Fruit fly (Drosophila melanogaster) whole organism, embryonic: ENCODE results near the gene mbt.

Experiments
- Adf1 ChIP-seq: fragments of 200-800 bp; sonication (Bioruptor generic); IDR thresholded peaks from 2 replicates; pipeline ENCODE4 v1.3.6; 2022; ENCODE audit warnings: missing biosample characterization, missing genetic modification characterization
- Aef1 ChIP-seq: fragments of 200-800 bp; sonication (Bioruptor generic); IDR thresholded peaks from 3 replicates; pipeline ENCODE4 v1.3.6; 2022; ENCODE audit warnings: missing biosample characterization, missing genetic modification characterization
- Blimp-1 ChIP-seq: fragments of 200-800 bp; sonication (Bioruptor generic); optimal IDR thresholded peaks from 3 replicates; lab custom pipeline; 2018; ENCODE audit warnings: missing biosample characterization, missing genetic modification characterization, mild to moderate bottlenecking, moderate library complexity, missing genetic modification reagents
- CG10565 ChIP-seq: fragments of 200-800 bp; sonication (Bioruptor generic); optimal IDR thresholded peaks from 3 replicates; lab custom pipeline; 2016; ENCODE audit warnings: missing biosample characterization, mild to moderate bottlenecking, missing genetic modification characterization
- CG10979 ChIP-seq: fragments of 200-800 bp; sonication (Bioruptor generic); optimal IDR thresholded peaks from 2 replicates; lab custom pipeline; 2018; ENCODE audit warnings: missing biosample characterization, mild to moderate bottlenecking, missing genetic modification characterization, moderate library complexity
- CG11398 ChIP-seq: fragments of 200-800 bp; sonication (Bioruptor generic); optimal IDR thresholded peaks from 2 replicates; lab custom pipeline; 2016; ENCODE audit warnings: missing biosample characterization, missing genetic modification characterization
- CG11695 ChIP-seq: fragments of 200-800 bp; sonication (Bioruptor generic); IDR thresholded peaks from 3 replicates; pipeline ENCODE4 v1.3.6; 2022; ENCODE audit warnings: missing biosample characterization, missing genetic modification characterization
- CG11723 ChIP-seq: fragments of 200-800 bp; sonication (Bioruptor generic); optimal IDR thresholded peaks from 2 replicates; lab custom pipeline; 2017; ENCODE audit warnings: missing biosample characterization, mild to moderate bottlenecking, missing genetic modification characterization
- CG12942 ChIP-seq: fragments of 200-800 bp; sonication (Bioruptor generic); optimal IDR thresholded peaks from 3 replicates; lab custom pipeline; 2016; ENCODE audit warnings: missing biosample characterization, missing genetic modification characterization
- CG13424 ChIP-seq: fragments of 200-800 bp; sonication (Bioruptor generic); optimal IDR thresholded peaks from 2 replicates; lab custom pipeline; 2019; ENCODE audit warnings: missing biosample characterization, mild to moderate bottlenecking, missing genetic modification characterization, moderate library complexity
- CG16815 ChIP-seq: fragments of 200-800 bp; sonication (Bioruptor generic); optimal IDR thresholded peaks from 3 replicates; lab custom pipeline; 2017; ENCODE audit warnings: missing biosample characterization, mild to moderate bottlenecking, missing genetic modification characterization
- CG17361 ChIP-seq: fragments of 200-800 bp; sonication (Bioruptor generic); IDR thresholded peaks from 3 replicates; pipeline ENCODE4 v1.3.6; 2022; ENCODE audit warnings: missing biosample characterization, missing genetic modification characterization
- CG30431 ChIP-seq: fragments of 200-800 bp; sonication (Bioruptor generic); optimal IDR thresholded peaks from 2 replicates; lab custom pipeline; 2017; ENCODE audit warnings: missing biosample characterization, missing genetic modification characterization
- CG32532 ChIP-seq: fragments of 200-800 bp; sonication (Bioruptor generic); IDR thresholded peaks from 2 replicates; pipeline ENCODE4 v1.3.6; 2022; ENCODE audit warnings: missing biosample characterization, missing genetic modification characterization
- CG32772 ChIP-seq: fragments of 200-800 bp; sonication (Bioruptor generic); IDR thresholded peaks from 2 replicates; pipeline ENCODE4 v1.3.6; 2022; ENCODE audit warnings: missing biosample characterization, missing genetic modification characterization
- CG3838 ChIP-seq: fragments of 200-800 bp; sonication (Bioruptor generic); optimal IDR thresholded peaks from 3 replicates; lab custom pipeline; 2016; ENCODE audit warnings: missing biosample characterization, missing genetic modification characterization
- CG5245 ChIP-seq: fragments of 200-800 bp; sonication (Bioruptor generic); optimal IDR thresholded peaks from 3 replicates; lab custom pipeline; 2016; ENCODE audit warnings: missing biosample characterization, missing genetic modification characterization
- CG6654 ChIP-seq: fragments of 200-800 bp; sonication (Bioruptor generic); optimal IDR thresholded peaks from 2 replicates; lab custom pipeline; 2017; ENCODE audit warnings: missing biosample characterization, mild to moderate bottlenecking, missing genetic modification characterization
- CG7987 ChIP-seq: fragments of 200-800 bp; sonication (Bioruptor generic); optimal IDR thresholded peaks from 2 replicates; lab custom pipeline; 2018; ENCODE audit warnings: missing biosample characterization, mild to moderate bottlenecking, missing genetic modification characterization, moderate library complexity
- CG8765 ChIP-seq: fragments of 200-800 bp; sonication (Bioruptor generic); IDR thresholded peaks from 2 replicates; pipeline ENCODE4 v1.3.6; 2022; ENCODE audit warnings: missing biosample characterization, missing genetic modification characterization
- CG9727 ChIP-seq: fragments of 200-800 bp; sonication (Bioruptor generic); optimal IDR thresholded peaks from 3 replicates; lab custom pipeline; 2017; ENCODE audit warnings: missing biosample characterization, mild to moderate bottlenecking, missing genetic modification characterization
- CHES-1-like ChIP-seq: fragments of 200-800 bp; sonication (Bioruptor generic); optimal IDR thresholded peaks from 2 replicates; lab custom pipeline; 2016; ENCODE audit warnings: missing biosample characterization, missing genetic modification characterization
- Dbx ChIP-seq: fragments of 200-800 bp; sonication (Bioruptor generic); IDR thresholded peaks from 3 replicates; pipeline ENCODE4 v1.3.6; 2022; ENCODE audit warnings: missing biosample characterization, missing genetic modification characterization
- Dp ChIP-seq: fragments of 200-800 bp; sonication (Bioruptor generic); optimal IDR thresholded peaks from 2 replicates; lab custom pipeline; 2018; ENCODE audit warnings: missing biosample characterization, mild to moderate bottlenecking, missing genetic modification characterization, moderate library complexity
- Elba2 ChIP-seq: fragments of 200-800 bp; sonication (Bioruptor generic); optimal IDR thresholded peaks from 3 replicates; lab custom pipeline; 2016; ENCODE audit warnings: missing biosample characterization, missing genetic modification characterization
- H2.0 ChIP-seq: fragments of 200-800 bp; sonication (Bioruptor generic); IDR thresholded peaks from 2 replicates; pipeline ENCODE4 v1.3.6; 2022; ENCODE audit warnings: missing biosample characterization, missing genetic modification characterization
- Lpt ChIP-seq: fragments of >200 bp; optimal IDR thresholded peaks from 2 replicates; lab custom pipeline; 2018; ENCODE audit warnings: missing biosample characterization, missing genetic modification characterization
- MTF-1 ChIP-seq: fragments of 200-800 bp; sonication (Bioruptor generic); optimal IDR thresholded peaks from 2 replicates; lab custom pipeline; 2018; ENCODE audit warnings: missing biosample characterization, mild to moderate bottlenecking, missing genetic modification characterization, borderline replicate concordance
- Mad ChIP-seq: fragments of 200-800 bp; sonication (Bioruptor generic); optimal IDR thresholded peaks from 2 replicates; lab custom pipeline; 2016; ENCODE audit warnings: missing biosample characterization, missing genetic modification characterization
- Max ChIP-seq: fragments of 200-800 bp; sonication (Bioruptor generic); optimal IDR thresholded peaks from 2 replicates; lab custom pipeline; 2016; ENCODE audit warnings: missing biosample characterization, mild to moderate bottlenecking, missing genetic modification characterization
- NC2α ChIP-seq: fragments of 200-800 bp; sonication (Bioruptor generic); optimal IDR thresholded peaks from 2 replicates; lab custom pipeline; 2016; ENCODE audit warnings: missing biosample characterization, missing genetic modification characterization
- Scr ChIP-seq: fragments of 200-800 bp; sonication (Bioruptor generic); IDR thresholded peaks from 2 replicates; pipeline ENCODE4 v1.3.6; 2022; ENCODE audit warnings: missing biosample characterization, missing genetic modification characterization; ENCODE audit not compliant: partially characterized antibody
- bsh ChIP-seq, 2 experiments: fragments of 200-800 bp; sonication (Bioruptor generic); optimal IDR thresholded peaks; 2 replicates each; lab custom pipeline; 2017 to 2018; ENCODE audit warnings: mild to moderate bottlenecking in 2 of 2, missing biosample characterization in 2 of 2, missing genetic modification characterization in 2 of 2, moderate library complexity in 1 of 2
- cg ChIP-seq: fragments of 200-800 bp; sonication (Bioruptor generic); optimal IDR thresholded peaks from 3 replicates; lab custom pipeline; 2019; ENCODE audit warnings: missing biosample characterization, mild to moderate bottlenecking, missing genetic modification characterization, moderate library complexity
- da ChIP-seq: fragments of 200-800 bp; sonication (Bioruptor generic); optimal IDR thresholded peaks from 2 replicates; lab custom pipeline; 2016; ENCODE audit warnings: missing biosample characterization, missing genetic modification characterization
- exex ChIP-seq: fragments of 200-800 bp; sonication (Bioruptor generic); optimal IDR thresholded peaks from 4 replicates; lab custom pipeline; 2018; ENCODE audit warnings: missing biosample characterization, mild to moderate bottlenecking, missing genetic modification characterization, moderate library complexity
- fd96Cb ChIP-seq: fragments of 200-800 bp; sonication (Bioruptor generic); optimal IDR thresholded peaks from 2 replicates; lab custom pipeline; 2018; ENCODE audit warnings: missing biosample characterization, mild to moderate bottlenecking, missing genetic modification characterization, moderate library complexity
- ftz-f1 ChIP-seq: fragments of 200-800 bp; sonication (Bioruptor generic); optimal IDR thresholded peaks from 2 replicates; lab custom pipeline; 2016; ENCODE audit warnings: missing biosample characterization, missing genetic modification characterization
- jing ChIP-seq: fragments of 200-800 bp; sonication (Bioruptor generic); optimal IDR thresholded peaks from 2 replicates; lab custom pipeline; 2018; ENCODE audit warnings: missing biosample characterization, mild to moderate bottlenecking, missing genetic modification characterization
- kah ChIP-seq: fragments of 200-800 bp; sonication (Bioruptor generic); optimal IDR thresholded peaks from 2 replicates; lab custom pipeline; 2018; ENCODE audit warnings: missing biosample characterization, mild to moderate bottlenecking, missing genetic modification characterization
- klu ChIP-seq: fragments of 200-800 bp; sonication (Bioruptor generic); IDR thresholded peaks from 2 replicates; pipeline ENCODE4 v1.3.6; 2022; ENCODE audit warnings: missing biosample characterization, missing genetic modification characterization
- oc ChIP-seq: fragments of 200-800 bp; sonication (Bioruptor generic); optimal IDR thresholded peaks from 2 replicates; lab custom pipeline; 2018; ENCODE audit warnings: missing biosample characterization, mild to moderate bottlenecking, missing genetic modification characterization, moderate library complexity
- schlank ChIP-seq: fragments of 200-800 bp; sonication (Bioruptor generic); optimal IDR thresholded peaks from 2 replicates; lab custom pipeline; 2018; ENCODE audit warnings: missing biosample characterization, mild to moderate bottlenecking, missing genetic modification characterization
- scrt ChIP-seq: fragments of 200-800 bp; sonication (Bioruptor generic); optimal IDR thresholded peaks from 2 replicates; lab custom pipeline; 2018; ENCODE audit warnings: missing biosample characterization, mild to moderate bottlenecking, missing genetic modification characterization, moderate library complexity
- slp2 ChIP-seq: fragments of 200-800 bp; sonication (Bioruptor generic); optimal IDR thresholded peaks from 2 replicates; lab custom pipeline; 2016; ENCODE audit warnings: missing biosample characterization, missing genetic modification characterization
- stwl ChIP-seq: fragments of 200-800 bp; sonication (Bioruptor generic); optimal IDR thresholded peaks from 3 replicates; lab custom pipeline; 2018; ENCODE audit warnings: missing biosample characterization, mild to moderate bottlenecking, missing genetic modification characterization, moderate library complexity
- sug ChIP-seq: fragments of 200-800 bp; optimal IDR thresholded peaks from 2 replicates; lab custom pipeline; 2019; ENCODE audit warnings: missing biosample characterization, mild to moderate bottlenecking, missing genetic modification characterization, moderate library complexity
- toy ChIP-seq: fragments of 200-800 bp; sonication (Bioruptor generic); IDR thresholded peaks from 2 replicates; pipeline ENCODE4 v1.3.6; 2022; ENCODE audit warnings: missing biosample characterization, missing genetic modification characterization
- twi ChIP-seq: fragments of 200-800 bp; optimal IDR thresholded peaks from 2 replicates; lab custom pipeline; 2019; ENCODE audit warnings: missing biosample characterization, mild to moderate bottlenecking, missing genetic modification characterization, moderate library complexity
- yki ChIP-seq: fragments of >200 bp; optimal IDR thresholded peaks from 3 replicates; lab custom pipeline; 2018

Gene mbt

dm6 chrX:16640260-16641100 lies 30.0 kb downstream of the mbt start, which contains the start of the genes SNRPG and mthl1 (continued):
- no peak for TF ChIP-seq twi (tag; lab: Kevin White, UChicago)
- peak; percentile 69 for TF ChIP-seq Mad (GFP tag; lab: Kevin White, UChicago)
- peak; percentile 16 for TF ChIP-seq Max
- TF ChIP-seq bsh (GFP tag; optimal IDR thresholded peaks at IDR 0.05; lab: Kevin White, UChicago) = peak in 1 of 2 experiments; percentile 64
- TF ChIP-seq jing (GFP tag; lab: Kevin White, UChicago) = peak; percentile 30
- peak; percentile 62 for TF ChIP-seq Dp (GFP tag; lab: Kevin White, UChicago)
- peak; percentile 58 for TF ChIP-seq CHES-1-like (GFP tag; lab: Kevin White, UChicago)
- TF ChIP-seq exex (tag; lab: Kevin White, UChicago) = no peak
- no peak for TF ChIP-seq scrt (GFP tag; lab: Kevin White, UChicago)
- TF ChIP-seq CG16815 (GFP tag; lab: Kevin White, UChicago) = peak; percentile 83
- TF ChIP-seq CG6654 (GFP tag; lab: Kevin White, UChicago) = peak; percentile 24
- peak; percentile 95 for TF ChIP-seq CG32772 (GFP tag; lab: Robert Waterston, UW)
- no peak for TF ChIP-seq Lpt
- TF ChIP-seq Blimp-1 (GFP tag; lab: Kevin White, UChicago) = peak; percentile 9
- TF ChIP-seq Scr = peak; percentile 74
- peak; percentile 32 for TF ChIP-seq CG3838 (GFP tag; lab: Kevin White, UChicago)
- TF ChIP-seq yki (lab: Kevin White, UChicago) = no peak
- TF ChIP-seq MTF-1 (GFP tag; lab: Kevin White, UChicago) = no peak
- no peak for TF ChIP-seq ftz-f1 (GFP tag; lab: Kevin White, UChicago)
- TF ChIP-seq CG7987 (GFP tag; lab: Kevin White, UChicago) = peak; percentile 8
- TF ChIP-seq CG32532 (GFP tag; lab: Robert Waterston, UW) = peak; percentile 96
- peak; percentile 94 for TF ChIP-seq Dbx (GFP tag; lab: Robert Waterston, UW)
- peak; percentile 78 for TF ChIP-seq toy
- TF ChIP-seq stwl (tag; lab: Kevin White, UChicago) = peak; percentile 45
- peak; percentile 89 for TF ChIP-seq klu (GFP tag; lab: Robert Waterston, UW)
- TF ChIP-seq sug = peak; percentile 43
- TF ChIP-seq CG13424 (tag; lab: Kevin White, UChicago) = peak; percentile 72
- peak; percentile 93 for TF ChIP-seq H2.0 (GFP tag; lab: Robert Waterston, UW)
- peak; percentile 79 for TF ChIP-seq CG11695 (GFP tag; lab: Robert Waterston, UW)
- peak; percentile 92 for TF ChIP-seq CG17361
- no peak for TF ChIP-seq oc (tag; lab: Kevin White, UChicago)
- TF ChIP-seq kah = no peak
- TF ChIP-seq CG8765 (GFP tag; lab: Robert Waterston, UW) = peak; percentile 90
- peak; percentile 43 for TF ChIP-seq da (GFP tag; lab: Kevin White, UChicago)
- peak; percentile 52 for TF ChIP-seq CG11723 (GFP tag; lab: Kevin White, UChicago)
- TF ChIP-seq Aef1 = peak; percentile 95
- no peak for TF ChIP-seq CG11398
- TF ChIP-seq CG10565 = no peak
- TF ChIP-seq Adf1 (GFP tag; lab: Robert Waterston, UW) = peak; percentile 68
- no peak for TF ChIP-seq cg
- TF ChIP-seq fd96Cb (tag; lab: Kevin White, UChicago) = peak; percentile 74
- TF ChIP-seq CG10979 (tag; lab: Kevin White, UChicago) = peak; percentile 47
- TF ChIP-seq slp2 (GFP tag; lab: Kevin White, UChicago) = peak; percentile 1
- TF ChIP-seq CG12942 (GFP tag; lab: Kevin White, UChicago) = peak; percentile 73
- no peak for TF ChIP-seq schlank
- TF ChIP-seq CG5245 (GFP tag; lab: Kevin White, UChicago) = peak; percentile 57
- peak; percentile 52 for TF ChIP-seq NC2α (GFP tag; lab: Kevin White, UChicago)
- TF ChIP-seq CG9727 = peak; percentile 60
- peak; percentile 78 for TF ChIP-seq CG30431 (GFP tag; lab: Kevin White, UChicago)
- no peak for TF ChIP-seq Elba2 (GFP tag; lab: Kevin White, UChicago)
